Fruit fly (Drosophila melanogaster): ENCODE data around the gene scramb2.

DNA sequence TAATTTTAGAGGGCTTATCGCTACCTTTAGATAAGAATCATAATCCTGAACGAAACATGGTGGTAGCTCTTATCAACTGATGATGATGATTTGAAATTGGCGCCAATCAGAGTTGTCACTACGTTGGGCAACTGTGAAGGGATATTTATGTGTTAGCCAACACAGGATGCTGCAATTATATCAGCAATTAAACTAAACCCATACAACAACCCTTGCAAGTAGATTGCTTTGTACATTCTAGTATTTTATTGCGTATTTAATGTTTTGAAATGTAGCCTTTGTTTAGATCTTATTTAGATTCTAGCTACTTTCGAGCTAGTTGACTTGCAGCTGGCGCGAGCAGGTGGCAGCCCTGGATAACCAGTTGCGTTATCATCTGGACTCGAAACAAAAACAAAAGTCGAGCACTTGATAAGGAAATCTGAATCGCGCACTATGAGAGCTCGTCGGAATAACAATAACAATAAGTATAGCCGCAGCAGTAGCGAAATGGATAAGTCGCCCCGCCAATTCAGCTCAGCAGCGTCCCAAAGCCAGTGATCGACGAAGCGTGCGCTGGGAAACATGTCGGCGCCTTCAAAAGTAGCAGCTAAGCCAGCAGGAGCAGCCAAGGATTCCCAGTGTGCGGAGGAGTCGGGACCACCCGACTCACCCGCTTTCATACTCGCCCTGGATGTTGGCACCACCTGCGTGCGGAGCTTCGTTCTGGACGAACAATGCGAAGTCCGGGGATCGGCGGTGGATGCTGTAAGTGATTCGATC lies 5.7 kb upstream of the scramb2 start, which contains the start of gene CG1271:
- no peak for TF ChIP-seq pan (optimal IDR thresholded peaks at IDR 0.05)
- no peak for TF ChIP-seq EcR (GFP tag; optimal IDR thresholded peaks at IDR 0.05)
- TF ChIP-seq usp (GFP tag; optimal IDR thresholded peaks at IDR 0.05) = no peak
